Worm (Caenorhabditis elegans) whole organism, young adult: Measurements from ENCODE around the gene tomm-22.

ENCODE experiments used
- B0019.2 ChIP-seq: fragments of 200-800 bp; sonication (Bioruptor generic); conservative IDR thresholded peaks from 2 replicates; pipeline ENCODE4 v1.3.6; 2022; ENCODE audit warnings: missing genetic modification reagents, missing genetic modification characterization, missing compliant biosample characterization
- B0336.3 ChIP-seq: fragments of 200-800 bp; sonication (Bioruptor generic); IDR thresholded peaks from 2 replicates; pipeline ENCODE4 v1.3.6; 2022; ENCODE audit warnings: missing genetic modification characterization, missing compliant biosample characterization
- C17E4.6 ChIP-seq: fragments of 200-800 bp; sonication (Bioruptor generic); IDR thresholded peaks from 2 replicates; pipeline ENCODE4 v1.3.6; 2022; ENCODE audit warnings: missing genetic modification reagents, missing genetic modification characterization, missing compliant biosample characterization
- F10E7.11 ChIP-seq: sonication (generic microtip); optimal IDR thresholded peaks from 2 replicates; lab custom pipeline; 2017; ENCODE audit warnings: mild to moderate bottlenecking, missing genetic modification characterization, moderate library complexity, missing compliant biosample characterization
- F22D6.2 ChIP-seq: sonication (generic microtip); optimal IDR thresholded peaks from 2 replicates; lab custom pipeline; 2016; ENCODE audit warnings: mild to moderate bottlenecking, missing genetic modification characterization, missing compliant biosample characterization
- F49E8.2 ChIP-seq: sonication (generic microtip); optimal IDR thresholded peaks from 3 replicates; lab custom pipeline; 2017; ENCODE audit warnings: missing genetic modification characterization, mild to moderate bottlenecking, missing compliant biosample characterization, antibody characterized with exemption, moderate library complexity; ENCODE audit not compliant: insufficient read depth
- K11D2.4 ChIP-seq: fragments of 200-800 bp; sonication (Bioruptor generic); IDR thresholded peaks from 2 replicates; pipeline ENCODE4 v1.3.6; 2022; ENCODE audit warnings: missing genetic modification reagents, missing genetic modification characterization, missing compliant biosample characterization
- T07F8.4 ChIP-seq: sonication (generic microtip); optimal IDR thresholded peaks from 2 replicates; lab custom pipeline; 2016; ENCODE audit warnings: mild to moderate bottlenecking, missing genetic modification characterization, moderate library complexity, missing compliant biosample characterization
- Y56A3A.18 ChIP-seq: fragments of 200-800 bp; sonication (Bioruptor generic); IDR thresholded peaks from 2 replicates; pipeline ENCODE4 v1.3.6; 2022; ENCODE audit warnings: missing genetic modification reagents, missing genetic modification characterization, missing compliant biosample characterization
- Y79H2A.3 ChIP-seq: fragments of 200-800 bp; sonication (Bioruptor generic); conservative IDR thresholded peaks from 2 replicates; pipeline ENCODE4 v1.3.6; 2022; ENCODE audit warnings: missing genetic modification reagents, missing genetic modification characterization, missing compliant biosample characterization
- ZK185.1 ChIP-seq: sonication (generic microtip); optimal IDR thresholded peaks from 2 replicates; lab custom pipeline; 2016; ENCODE audit warnings: mild to moderate bottlenecking, missing genetic modification characterization, missing compliant biosample characterization; ENCODE audit not compliant: poor library complexity, severe bottlenecking
- akir-1 ChIP-seq: fragments of 200-800 bp; sonication (Bioruptor generic); optimal IDR thresholded peaks from 2 replicates; lab custom pipeline; 2018; ENCODE audit warnings: mild to moderate bottlenecking, missing genetic modification characterization, moderate library complexity, missing compliant biosample characterization
- athp-1 ChIP-seq: sonication (generic microtip); optimal IDR thresholded peaks from 2 replicates; lab custom pipeline; 2017; ENCODE audit warnings: mild to moderate bottlenecking, missing genetic modification characterization, missing compliant biosample characterization
- attf-5 ChIP-seq: fragments of 200-800 bp; sonication (Bioruptor generic); optimal IDR thresholded peaks from 2 replicates; lab custom pipeline; 2018; ENCODE audit warnings: mild to moderate bottlenecking, missing genetic modification characterization, missing compliant biosample characterization
- attf-6 ChIP-seq: fragments of 200-800 bp; sonication (Bioruptor generic); IDR thresholded peaks from 2 replicates; pipeline ENCODE4 v1.3.6; 2022; ENCODE audit warnings: missing genetic modification reagents, missing genetic modification characterization, missing compliant biosample characterization
- bed-1 ChIP-seq: fragments of 200-800 bp; sonication (Bioruptor generic); IDR thresholded peaks from 2 replicates; pipeline ENCODE4 v1.3.6; 2022; ENCODE audit warnings: missing genetic modification reagents, missing genetic modification characterization, missing compliant biosample characterization
- bed-2 ChIP-seq: fragments of 200-800 bp; sonication (Bioruptor generic); IDR thresholded peaks from 2 replicates; pipeline ENCODE4 v1.3.6; 2022; ENCODE audit warnings: missing genetic modification reagents, missing genetic modification characterization, missing compliant biosample characterization
- ceh-27 ChIP-seq: fragments of 200-800 bp; sonication (Bioruptor generic); optimal IDR thresholded peaks from 2 replicates; lab custom pipeline; 2018; ENCODE audit warnings: mild to moderate bottlenecking, missing genetic modification characterization, moderate library complexity, missing compliant biosample characterization
- ceh-40 ChIP-seq: fragments of 200-800 bp; sonication (Bioruptor generic); IDR thresholded peaks from 2 replicates; pipeline ENCODE4 v1.3.6; 2022; ENCODE audit warnings: missing genetic modification characterization, missing compliant biosample characterization
- ceh-58 ChIP-seq: fragments of 200-800 bp; sonication (Bioruptor generic); IDR thresholded peaks from 2 replicates; pipeline ENCODE4 v1.3.6; 2022; ENCODE audit warnings: missing genetic modification characterization, missing compliant biosample characterization
- egl-18 ChIP-seq: fragments of 200-800 bp; sonication (Bioruptor generic); IDR thresholded peaks from 2 replicates; pipeline ENCODE4 v1.3.6; 2022; ENCODE audit warnings: missing genetic modification reagents, missing genetic modification characterization, missing compliant biosample characterization
- egl-44 ChIP-seq: fragments of 200-800 bp; sonication (Bioruptor generic); IDR thresholded peaks from 2 replicates; pipeline ENCODE4 v1.3.6; 2022; ENCODE audit warnings: missing genetic modification reagents, missing genetic modification characterization, missing compliant biosample characterization
- egrh-3 ChIP-seq: fragments of 200-800 bp; sonication (Bioruptor generic); IDR thresholded peaks from 2 replicates; pipeline ENCODE4 v1.3.6; 2022; ENCODE audit warnings: missing genetic modification reagents, missing genetic modification characterization, missing compliant biosample characterization
- ekl-4 ChIP-seq: fragments of 200-800 bp; sonication (Bioruptor generic); IDR thresholded peaks from 2 replicates; pipeline ENCODE4 v1.3.6; 2022; ENCODE audit warnings: missing genetic modification reagents, missing genetic modification characterization, missing compliant biosample characterization
- hmg-1.2 ChIP-seq: fragments of 200-800 bp; sonication (Bioruptor generic); IDR thresholded peaks from 2 replicates; pipeline ENCODE4 v1.3.6; 2022; ENCODE audit warnings: missing genetic modification reagents, missing genetic modification characterization, missing compliant biosample characterization
- hmg-20 ChIP-seq: fragments of 200-800 bp; sonication (Bioruptor generic); IDR thresholded peaks from 2 replicates; pipeline ENCODE4 v1.3.6; 2022; ENCODE audit warnings: missing genetic modification reagents, missing genetic modification characterization, missing compliant biosample characterization
- lag-1 ChIP-seq: fragments of 200-800 bp; sonication (Bioruptor generic); IDR thresholded peaks from 2 replicates; pipeline ENCODE4 v1.3.6; 2022; ENCODE audit warnings: missing genetic modification reagents, missing genetic modification characterization, missing compliant biosample characterization
- lin-40 ChIP-seq: sonication (generic microtip); optimal IDR thresholded peaks from 2 replicates; lab custom pipeline; 2016; ENCODE audit warnings: missing genetic modification characterization, mild to moderate bottlenecking, missing compliant biosample characterization, missing genotype, missing genetic modification reagents
- lsy-27 ChIP-seq: sonication (generic microtip); optimal IDR thresholded peaks from 2 replicates; lab custom pipeline; 2017; ENCODE audit warnings: missing genetic modification characterization, mild to moderate bottlenecking, missing compliant biosample characterization, antibody characterized with exemption, missing genotype, borderline replicate concordance; ENCODE audit not compliant: insufficient read depth
- madf-8 ChIP-seq: fragments of 200-800 bp; sonication (Bioruptor generic); conservative IDR thresholded peaks from 2 replicates; pipeline ENCODE4 v1.3.6; 2022; ENCODE audit warnings: missing genetic modification reagents, missing genetic modification characterization, missing compliant biosample characterization
- nhr-120 ChIP-seq: fragments of 200-800 bp; sonication (Bioruptor generic); IDR thresholded peaks from 2 replicates; pipeline ENCODE4 v1.3.6; 2022; ENCODE audit warnings: missing genetic modification characterization, missing compliant biosample characterization
- nhr-90 ChIP-seq: sonication (generic microtip); optimal IDR thresholded peaks from 2 replicates; lab custom pipeline; 2016; ENCODE audit warnings: missing genotype, mild to moderate bottlenecking, missing genetic modification characterization, missing compliant biosample characterization
- rec-8 ChIP-seq, 2 experiments: sonication (generic microtip); optimal IDR thresholded peaks; 2 replicates each; lab custom pipeline; 2016; ENCODE audit warnings: mild to moderate bottlenecking in 2 of 2, missing genetic modification characterization in 2 of 2, missing genetic modification reagents in 2 of 2, missing genotype in 2 of 2, missing biosample characterization in 1 of 2, missing compliant biosample characterization in 1 of 2, moderate library complexity in 1 of 2
- repo-1 ChIP-seq: sonication (generic microtip); optimal IDR thresholded peaks from 2 replicates; lab custom pipeline; 2017; ENCODE audit warnings: mild to moderate bottlenecking, missing genetic modification characterization, missing compliant biosample characterization
- sdz-38 ChIP-seq: sonication (generic microtip); optimal IDR thresholded peaks from 2 replicates; lab custom pipeline; 2016; ENCODE audit warnings: missing genotype, missing genetic modification characterization, missing compliant biosample characterization
- sea-2 ChIP-seq: fragments of 200-800 bp; sonication (Bioruptor generic); IDR thresholded peaks from 2 replicates; pipeline ENCODE4 v1.3.6; 2022; ENCODE audit warnings: missing genetic modification characterization, missing compliant biosample characterization
- snpc-4 ChIP-seq, 5 experiments: fragments of 150-350 bp in 1 of 5; sonication (generic microtip) in 4 of 5; optimal IDR thresholded peaks; 2 replicates each; lab custom pipeline; 2014 to 2018; ENCODE audit warnings: missing genetic modification characterization in 5 of 5, missing biosample characterization in 3 of 5, antibody characterized with exemption in 2 of 5, mild to moderate bottlenecking in 2 of 5, missing compliant biosample characterization in 2 of 5, missing genotype in 2 of 5, moderate library complexity in 2 of 5, missing genetic modification reagents in 1 of 5
- tbx-9 ChIP-seq: sonication (generic microtip); optimal IDR thresholded peaks from 2 replicates; lab custom pipeline; 2016; ENCODE audit warnings: borderline replicate concordance, missing genetic modification characterization, inconsistent platforms, missing compliant biosample characterization
- unc-130 ChIP-seq: sonication (generic microtip); optimal IDR thresholded peaks from 2 replicates; lab custom pipeline; 2016; ENCODE audit warnings: missing genetic modification reagents, missing genetic modification characterization, missing compliant biosample characterization
- xnd-1 ChIP-seq: sonication (generic microtip); optimal IDR thresholded peaks from 2 replicates; lab custom pipeline; 2016; ENCODE audit warnings: missing genotype, missing genetic modification reagents, missing genetic modification characterization, missing compliant biosample characterization
- zfh-2 ChIP-seq: fragments of 200-800 bp; sonication (Bioruptor generic); conservative IDR thresholded peaks from 2 replicates; pipeline ENCODE4 v1.3.6; 2022; ENCODE audit warnings: missing genetic modification reagents, missing genetic modification characterization, missing compliant biosample characterization
- zim-3 ChIP-seq: sonication (generic microtip); optimal IDR thresholded peaks from 2 replicates; lab custom pipeline; 2017; ENCODE audit warnings: mild to moderate bottlenecking, missing genetic modification characterization, moderate library complexity, missing compliant biosample characterization
- ztf-25 ChIP-seq: fragments of 200-800 bp; sonication (Bioruptor generic); IDR thresholded peaks from 2 replicates; pipeline ENCODE4 v1.3.6; 2022; ENCODE audit warnings: missing genetic modification reagents, missing genetic modification characterization, missing compliant biosample characterization
- ztf-28 ChIP-seq: fragments of 200-800 bp; sonication (Bioruptor generic); IDR thresholded peaks from 2 replicates; pipeline ENCODE4 v1.3.6; 2022; ENCODE audit warnings: missing genetic modification reagents, missing genetic modification characterization, missing compliant biosample characterization
- ztf-6 ChIP-seq: fragments of 200-800 bp; sonication (Bioruptor generic); IDR thresholded peaks from 2 replicates; pipeline ENCODE4 v1.3.6; 2022; ENCODE audit warnings: missing genetic modification reagents, missing genetic modification characterization, missing compliant biosample characterization

The tomm-22 gene

DNA sequence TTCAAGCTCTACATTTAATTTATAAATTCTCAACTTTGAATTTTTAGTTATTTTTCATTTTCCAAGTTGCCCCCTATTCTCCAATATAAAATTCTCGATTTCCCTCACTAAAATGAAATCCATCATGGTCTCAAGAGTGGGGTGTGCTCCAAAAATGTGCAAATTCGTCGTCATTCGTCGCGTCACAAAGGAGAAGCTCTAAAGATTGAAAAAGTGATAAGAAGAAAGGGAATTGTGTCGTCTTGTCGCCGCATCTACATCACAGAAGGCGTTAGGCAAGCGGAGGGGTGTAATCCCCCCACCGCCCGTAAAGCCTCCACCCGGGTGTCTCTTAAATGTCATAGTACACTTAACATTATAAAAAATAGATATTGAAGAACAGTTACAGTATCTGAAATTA is 41.7 kb upstream of the tomm-22 start:
- TF ChIP-seq hmg-1.2 (GFP tag; lab: Robert Waterston, UW), result no peak
- TF ChIP-seq xnd-1 (tag; lab: Kevin White, UChicago), result no peak
- TF ChIP-seq ceh-58 (GFP tag; lab: Robert Waterston, UW), result no peak
- TF ChIP-seq ztf-25 (GFP tag; lab: Robert Waterston, UW), result no peak
- no peak for TF ChIP-seq nhr-90 (tag; lab: Kevin White, UChicago)
- TF ChIP-seq T07F8.4, result no peak
- no peak for TF ChIP-seq athp-1 (tag; lab: Kevin White, UChicago)
- TF ChIP-seq B0019.2, result no peak
- TF ChIP-seq sdz-38 (tag; lab: Kevin White, UChicago), result no peak
- no peak for TF ChIP-seq K11D2.4 (GFP tag; lab: Robert Waterston, UW)
- TF ChIP-seq lag-1 (GFP tag; lab: Robert Waterston, UW), result no peak
- TF ChIP-seq snpc-4 (GFP tag; optimal IDR thresholded peaks at IDR 0.05; lab: Kevin White, UChicago), result no peak
- no peak for TF ChIP-seq snpc-4 (tag; optimal IDR thresholded peaks at IDR 0.05; lab: Kevin White, UChicago)
- no peak for TF ChIP-seq bed-1 (GFP tag; lab: Robert Waterston, UW)
- TF ChIP-seq ztf-28, result no peak
- TF ChIP-seq ceh-40, result no peak
- no peak for TF ChIP-seq tbx-9 (tag; lab: Kevin White, UChicago)
- TF ChIP-seq F49E8.2 (tag; lab: Kevin White, UChicago), result no peak
- TF ChIP-seq, all 124 proteins: peak for 0

DNA sequence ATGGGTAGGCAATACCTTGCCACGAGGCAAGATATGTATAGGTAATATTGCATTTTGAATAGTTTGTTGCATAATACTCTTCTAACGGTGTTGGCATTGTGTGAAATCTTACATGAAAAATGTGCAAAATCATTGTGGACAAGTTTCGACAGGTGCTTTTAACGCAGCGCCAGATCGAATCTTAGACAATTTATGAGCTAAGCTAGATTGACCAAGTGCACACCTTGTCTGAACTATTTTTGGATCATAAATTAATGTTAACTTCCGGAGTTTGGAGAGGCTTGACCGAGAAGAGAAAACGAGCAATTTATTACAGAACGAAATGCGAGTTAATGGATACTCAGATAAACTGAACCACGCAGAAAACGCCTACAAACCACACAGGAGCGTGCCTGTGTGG is 39.0 kb upstream of the tomm-22 start, which contains the start of gene srh-105:
Gene srh-105, minus strand, starts transcription at position 101 of the 400 bp plus-strand sequence.
- TF ChIP-seq hmg-1.2 (GFP tag; lab: Robert Waterston, UW), result no peak
- TF ChIP-seq attf-5, result no peak
- TF ChIP-seq lin-40 (tag; lab: Kevin White, UChicago), result no peak
- TF ChIP-seq hmg-20 (GFP tag; lab: Robert Waterston, UW), result no peak
- TF ChIP-seq rec-8 (tag; optimal IDR thresholded peaks at IDR 0.05; lab: Kevin White, UChicago), result no peak
- TF ChIP-seq sea-2 (GFP tag; lab: Robert Waterston, UW), result no peak
- no peak for TF ChIP-seq akir-1 (GFP tag; lab: Kevin White, UChicago)
- no peak for TF ChIP-seq F10E7.11 (tag; lab: Kevin White, UChicago)
- no peak for TF ChIP-seq egl-18 (GFP tag; lab: Robert Waterston, UW)
- TF ChIP-seq B0336.3, result no peak
- TF ChIP-seq snpc-4 (GFP tag; optimal IDR thresholded peaks at IDR 0.05; lab: Kevin White, UChicago), result no peak
- no peak for TF ChIP-seq snpc-4 (tag; optimal IDR thresholded peaks at IDR 0.05; lab: Kevin White, UChicago)
- no peak for TF ChIP-seq ZK185.1 (tag; lab: Kevin White, UChicago)
- no peak for TF ChIP-seq repo-1 (tag; lab: Kevin White, UChicago)
- TF ChIP-seq lsy-27 (tag; lab: Kevin White, UChicago), result no peak
- no peak for TF ChIP-seq unc-130 (GFP tag; lab: Kevin White, UChicago)
- TF ChIP-seq nhr-90 (tag; lab: Kevin White, UChicago), result no peak
- no peak for TF ChIP-seq madf-8 (GFP tag; lab: Robert Waterston, UW)
- no peak for TF ChIP-seq zim-3 (tag; lab: Kevin White, UChicago)
- no peak for TF ChIP-seq ekl-4

DNA sequence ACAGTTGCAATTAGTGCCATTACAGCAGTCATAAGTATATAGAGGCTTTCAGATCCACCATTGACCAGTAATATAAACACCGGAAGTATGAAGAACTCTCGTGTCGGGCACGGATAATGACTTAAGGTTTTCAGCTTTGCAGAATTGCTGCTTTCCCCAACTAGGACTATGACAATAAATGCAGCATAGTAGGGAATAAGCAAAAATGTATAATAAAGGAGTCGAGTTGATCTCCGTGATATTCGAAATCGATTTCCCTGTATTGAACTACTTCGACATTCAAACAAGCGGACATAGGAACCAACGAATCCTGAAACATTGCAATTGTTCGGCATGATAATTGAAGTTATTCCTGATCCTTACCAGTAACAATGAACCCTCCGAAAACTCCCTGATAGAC is 38.3 kb upstream of the tomm-22 start:
- TF ChIP-seq zfh-2, result no peak
- no peak for TF ChIP-seq Y79H2A.3 (GFP tag; lab: Robert Waterston, UW)
- TF ChIP-seq bed-2 (GFP tag; lab: Robert Waterston, UW), result no peak
- TF ChIP-seq F49E8.2 (tag; lab: Kevin White, UChicago), result no peak
- TF ChIP-seq B0336.3, result no peak
- no peak for TF ChIP-seq nhr-120 (GFP tag; lab: Robert Waterston, UW)
- TF ChIP-seq F22D6.2 (tag; lab: Kevin White, UChicago), result no peak
- no peak for TF ChIP-seq zim-3 (tag; lab: Kevin White, UChicago)
- TF ChIP-seq egl-44 (GFP tag; lab: Robert Waterston, UW), result no peak
- TF ChIP-seq attf-6 (GFP tag; lab: Robert Waterston, UW), result no peak
- no peak for TF ChIP-seq egrh-3
- no peak for TF ChIP-seq Y56A3A.18 (GFP tag; lab: Robert Waterston, UW)
- TF ChIP-seq ceh-27 (GFP tag; lab: Kevin White, UChicago), result no peak
- no peak for TF ChIP-seq C17E4.6 (GFP tag; lab: Robert Waterston, UW)
- no peak for TF ChIP-seq F10E7.11 (tag; lab: Kevin White, UChicago)
- no peak for TF ChIP-seq rec-8 (tag; optimal IDR thresholded peaks at IDR 0.05; lab: Kevin White, UChicago)
- TF ChIP-seq ztf-6 (GFP tag; lab: Robert Waterston, UW), result no peak
- no peak for TF ChIP-seq athp-1 (tag; lab: Kevin White, UChicago)
